Worm (Caenorhabditis elegans) whole organism, L2 larva: ENCODE data around the gene panl-3.
A peak's percentile ranks its signal among the peaks of the same experiment; 100 is the strongest.

Source experiments
- C34F6.9 ChIP-seq: fragments of 150-350 bp; optimal IDR thresholded peaks from 2 replicates; lab custom pipeline; 2014; ENCODE audit warnings: missing biosample characterization, missing genetic modification characterization
- F13H6.1 ChIP-seq: sonication (generic microtip); optimal IDR thresholded peaks from 2 replicates; lab custom pipeline; 2016; ENCODE audit warnings: missing genetic modification characterization, missing compliant biosample characterization
- R02D3.7 ChIP-seq: fragments of 150-350 bp; optimal IDR thresholded peaks from 2 replicates; lab custom pipeline; 2014; ENCODE audit warnings: missing biosample characterization, missing genetic modification characterization
- Y55F3AM.14 ChIP-seq: fragments of 200-800 bp; sonication (Bioruptor generic); optimal IDR thresholded peaks from 2 replicates; lab custom pipeline; 2018; ENCODE audit warnings: mild to moderate bottlenecking, missing genetic modification characterization, missing compliant biosample characterization
- ZK546.5 ChIP-seq: sonication (generic microtip); optimal IDR thresholded peaks from 2 replicates; lab custom pipeline; 2017; ENCODE audit warnings: missing biosample characterization, missing genetic modification characterization
- alr-1 ChIP-seq: fragments of 150-350 bp; optimal IDR thresholded peaks from 2 replicates; lab custom pipeline; 2014; ENCODE audit warnings: missing biosample characterization, missing genetic modification characterization
- aly-2 ChIP-seq: fragments of 150-350 bp; optimal IDR thresholded peaks from 2 replicates; lab custom pipeline; 2014; ENCODE audit warnings: missing biosample characterization, missing genetic modification characterization
- ama-1 ChIP-seq: fragments of 150-350 bp; optimal IDR thresholded peaks from 2 replicates; lab custom pipeline; 2018; ENCODE audit warnings: inconsistent platforms
- blmp-1 ChIP-seq: sonication (generic microtip); optimal IDR thresholded peaks from 2 replicates; lab custom pipeline; 2017; ENCODE audit warnings: missing genetic modification characterization, mild to moderate bottlenecking, missing compliant biosample characterization, antibody characterized with exemption, moderate library complexity; ENCODE audit not compliant: insufficient read depth
- ceh-16 ChIP-seq: fragments of 150-350 bp; optimal IDR thresholded peaks from 2 replicates; lab custom pipeline; 2014; ENCODE audit warnings: missing biosample characterization, missing genetic modification characterization
- ceh-82 ChIP-seq: fragments of 150-350 bp; optimal IDR thresholded peaks from 2 replicates; lab custom pipeline; 2014; ENCODE audit warnings: missing biosample characterization, missing genetic modification characterization
- crh-2 ChIP-seq: sonication (generic microtip); optimal IDR thresholded peaks from 2 replicates; lab custom pipeline; 2017; ENCODE audit warnings: missing biosample characterization, missing genetic modification characterization
- dmd-4 ChIP-seq: sonication (generic microtip); optimal IDR thresholded peaks from 2 replicates; lab custom pipeline; 2017; ENCODE audit warnings: missing biosample characterization, missing genetic modification characterization
- elt-3 ChIP-seq: sonication (generic microtip); optimal IDR thresholded peaks from 2 replicates; lab custom pipeline; 2017; ENCODE audit warnings: missing biosample characterization, missing genetic modification characterization
- fos-1 ChIP-seq: fragments of 150-350 bp; optimal IDR thresholded peaks from 2 replicates; lab custom pipeline; 2014; ENCODE audit warnings: missing biosample characterization, missing genetic modification characterization
- gmeb-1 ChIP-seq: fragments of 150-350 bp; optimal IDR thresholded peaks from 2 replicates; lab custom pipeline; 2014; ENCODE audit warnings: missing biosample characterization, missing genetic modification characterization
- lin-11 ChIP-seq: fragments of 150-350 bp; sonication (generic microtip); optimal IDR thresholded peaks from 2 replicates; lab custom pipeline; 2014; ENCODE audit warnings: missing biosample characterization, missing genetic modification characterization, inconsistent platforms, mixed read lengths
- lin-13 ChIP-seq: fragments of 150-350 bp; optimal IDR thresholded peaks from 2 replicates; lab custom pipeline; 2014; ENCODE audit warnings: missing biosample characterization, missing genetic modification reagents, missing genetic modification characterization
- lin-39 ChIP-seq: fragments of 150-350 bp; optimal IDR thresholded peaks from 2 replicates; lab custom pipeline; 2014; ENCODE audit warnings: missing biosample characterization, missing genetic modification reagents, missing genetic modification characterization
- lsy-2 ChIP-seq, 2 experiments: fragments of 150-350 bp in 1 of 2; sonication (generic microtip) in 1 of 2; optimal IDR thresholded peaks; 2 replicates each; lab custom pipeline; 2014 to 2017; ENCODE audit warnings: missing biosample characterization in 2 of 2, missing genetic modification characterization in 2 of 2
- mab-5 ChIP-seq: fragments of 150-350 bp; optimal IDR thresholded peaks from 2 replicates; lab custom pipeline; 2014; ENCODE audit warnings: missing biosample characterization, missing genetic modification characterization
- mbf-1 ChIP-seq: sonication (generic microtip); optimal IDR thresholded peaks from 2 replicates; lab custom pipeline; 2017; ENCODE audit warnings: missing biosample characterization, missing genetic modification characterization
- mdl-1 ChIP-seq, 2 experiments: fragments of 150-350 bp in 1 of 2; sonication (generic microtip) in 1 of 2; optimal IDR thresholded peaks; 2 replicates each; lab custom pipeline; 2017; ENCODE audit warnings: missing biosample characterization in 2 of 2, missing genetic modification characterization in 2 of 2
- nhr-10 ChIP-seq: sonication (generic microtip); optimal IDR thresholded peaks from 2 replicates; lab custom pipeline; 2017; ENCODE audit warnings: missing biosample characterization, missing genetic modification characterization
- nhr-11 ChIP-seq: fragments of 150-350 bp; optimal IDR thresholded peaks from 2 replicates; lab custom pipeline; 2014; ENCODE audit warnings: missing biosample characterization, missing genetic modification characterization
- nhr-12 ChIP-seq: fragments of 150-350 bp; optimal IDR thresholded peaks from 2 replicates; lab custom pipeline; 2014; ENCODE audit warnings: missing biosample characterization, missing genetic modification characterization
- nhr-129 ChIP-seq: fragments of 150-350 bp; optimal IDR thresholded peaks from 2 replicates; lab custom pipeline; 2014; ENCODE audit warnings: missing biosample characterization, missing genetic modification characterization
- nhr-21 ChIP-seq: fragments of 150-350 bp; optimal IDR thresholded peaks from 2 replicates; lab custom pipeline; 2014; ENCODE audit warnings: missing biosample characterization, missing genetic modification characterization
- nhr-23 ChIP-seq: fragments of 150-350 bp; optimal IDR thresholded peaks from 2 replicates; lab custom pipeline; 2014; ENCODE audit warnings: missing biosample characterization, missing genetic modification reagents, missing genetic modification characterization
- nhr-237 ChIP-seq: fragments of 150-350 bp; optimal IDR thresholded peaks from 2 replicates; lab custom pipeline; 2014; ENCODE audit warnings: missing biosample characterization, missing genetic modification characterization
- nhr-25 ChIP-seq: fragments of 150-350 bp; sonication (generic microtip); optimal IDR thresholded peaks from 3 replicates; lab custom pipeline; 2014; ENCODE audit warnings: missing biosample characterization, missing genetic modification characterization
- nhr-6 ChIP-seq: fragments of 150-350 bp; optimal IDR thresholded peaks from 2 replicates; lab custom pipeline; 2014; ENCODE audit warnings: missing biosample characterization, missing genetic modification characterization
- nhr-77 ChIP-seq: fragments of 150-350 bp; optimal IDR thresholded peaks from 2 replicates; lab custom pipeline; 2014; ENCODE audit warnings: missing biosample characterization, missing genetic modification characterization
- peb-1 ChIP-seq: fragments of 150-350 bp; optimal IDR thresholded peaks from 2 replicates; lab custom pipeline; 2014; ENCODE audit warnings: missing biosample characterization, missing genetic modification characterization
- sem-4 ChIP-seq: fragments of 150-350 bp; optimal IDR thresholded peaks from 2 replicates; lab custom pipeline; 2014; ENCODE audit warnings: missing biosample characterization, missing genetic modification reagents, missing genetic modification characterization
- skn-1 ChIP-seq: sonication (generic microtip); optimal IDR thresholded peaks from 2 replicates; lab custom pipeline; 2017; ENCODE audit warnings: missing biosample characterization, missing genetic modification characterization
- sma-3 ChIP-seq: sonication (generic microtip); optimal IDR thresholded peaks from 2 replicates; lab custom pipeline; 2016; ENCODE audit warnings: missing genetic modification reagents, missing genetic modification characterization, missing compliant biosample characterization
- unc-39 ChIP-seq: fragments of 150-350 bp; optimal IDR thresholded peaks from 2 replicates; lab custom pipeline; 2014; ENCODE audit warnings: missing biosample characterization, missing genetic modification characterization
- unc-55 ChIP-seq: fragments of 150-350 bp; sonication (generic microtip); optimal IDR thresholded peaks from 3 replicates; lab custom pipeline; 2014; ENCODE audit warnings: missing biosample characterization, missing genetic modification reagents, missing genetic modification characterization
- unc-62 ChIP-seq: fragments of 150-350 bp; optimal IDR thresholded peaks from 2 replicates; lab custom pipeline; 2014; ENCODE audit warnings: missing biosample characterization, missing genetic modification reagents, missing genetic modification characterization
- zag-1 ChIP-seq: fragments of 150-350 bp; optimal IDR thresholded peaks from 2 replicates; lab custom pipeline; 2014; ENCODE audit warnings: missing biosample characterization, missing genetic modification characterization
- ztf-1 ChIP-seq: fragments of 200-800 bp; sonication (Bioruptor generic); conservative IDR thresholded peaks from 2 replicates; pipeline ENCODE4 v1.3.6; 2022; ENCODE audit warnings: missing genetic modification characterization, missing compliant biosample characterization
- ztf-11 ChIP-seq: sonication (generic microtip); optimal IDR thresholded peaks from 2 replicates; lab custom pipeline; 2017; ENCODE audit warnings: missing biosample characterization, missing genetic modification characterization

Gene panl-3

ce11 chrIII:9817894-9818293, 962 bp upstream of the panl-3 start:
- TF ChIP-seq skn-1 (tag; lab: Kevin White, UChicago) (no peak), peb-1 (no peak), ceh-16 (tag; lab: Kevin White, UChicago) (no peak), ceh-82 (tag; lab: Kevin White, UChicago) (no peak), nhr-77 (tag; lab: Kevin White, UChicago) (no peak), R02D3.7 (no peak), lsy-2 (tag; optimal IDR thresholded peaks at IDR 0.05; lab: Kevin White, UChicago) (peak in 1 of 2 experiments; percentile 70)

DNA sequence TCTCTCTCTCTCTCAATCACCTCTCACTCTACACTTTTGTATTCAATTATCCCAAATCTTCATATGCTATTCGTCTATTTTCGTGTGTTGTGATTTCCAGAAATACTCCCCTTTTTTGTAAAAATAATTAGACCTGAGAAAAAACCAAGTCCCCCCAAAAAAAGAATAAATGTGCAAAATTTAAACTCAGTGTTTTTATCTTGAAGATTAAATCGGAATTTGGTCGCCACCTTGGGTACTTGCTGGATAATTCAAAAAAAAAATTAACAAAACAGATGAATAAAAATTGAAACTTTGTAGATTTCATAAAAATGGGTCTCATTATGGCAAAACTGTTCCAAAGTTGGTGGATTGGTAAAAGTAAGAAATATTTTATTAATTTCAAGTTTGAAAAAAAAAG, 4.1 kb downstream of the panl-3 start, which contains the start of gene arl-5:
Gene arl-5 (plus strand): TSS at position 301 of the 400 bp plus-strand sequence.
- TF ChIP-seq ama-1 (lab: Kevin White, UChicago) = no peak
- TF ChIP-seq mbf-1 (tag; lab: Kevin White, UChicago) = no peak
- no peak for TF ChIP-seq dmd-4 (tag; lab: Kevin White, UChicago)
- TF ChIP-seq nhr-21 (tag; lab: Kevin White, UChicago) = no peak
- no peak for TF ChIP-seq R02D3.7
- no peak for TF ChIP-seq unc-39 (tag; lab: Kevin White, UChicago)
- no peak for TF ChIP-seq unc-55 (GFP tag; lab: Kevin White, UChicago)
- TF ChIP-seq mdl-1 (tag; optimal IDR thresholded peaks at IDR 0.05; lab: Kevin White, UChicago) = no peak
- TF ChIP-seq nhr-129 (tag; lab: Kevin White, UChicago) = no peak
- no peak for TF ChIP-seq F13H6.1 (tag; lab: Kevin White, UChicago)
- no peak for TF ChIP-seq ZK546.5 (tag; lab: Kevin White, UChicago)
- no peak for TF ChIP-seq blmp-1 (tag; lab: Kevin White, UChicago)
- TF ChIP-seq alr-1 (tag; lab: Kevin White, UChicago) = no peak
- TF ChIP-seq crh-2 (tag; lab: Kevin White, UChicago) = no peak

DNA sequence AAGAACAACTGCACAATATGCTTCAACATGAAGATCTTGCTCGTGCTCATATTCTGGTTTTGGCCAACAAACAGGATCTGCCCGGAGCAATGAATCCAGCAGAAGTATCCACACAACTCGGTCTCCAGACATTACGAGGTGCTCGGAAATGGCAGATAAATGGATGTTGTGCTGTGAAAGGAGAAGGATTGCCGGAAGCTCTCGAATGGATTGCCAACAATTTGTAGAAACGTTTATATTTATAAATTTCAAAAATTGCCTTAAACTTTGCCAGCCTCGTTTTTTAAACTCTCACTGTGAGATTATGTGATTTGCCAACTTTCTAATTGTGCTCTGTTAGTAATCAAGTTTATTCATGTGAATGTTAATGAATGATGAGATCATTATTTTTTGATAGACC, 4.9 kb downstream of the panl-3 start:
- no peak for TF ChIP-seq lin-13 (GFP tag; lab: Kevin White, UChicago)
- no peak for TF ChIP-seq lsy-2 (tag; optimal IDR thresholded peaks at IDR 0.05; lab: Kevin White, UChicago)
- TF ChIP-seq nhr-12 (tag; lab: Kevin White, UChicago) = no peak
- TF ChIP-seq unc-55 (GFP tag; lab: Kevin White, UChicago) = no peak
- TF ChIP-seq sem-4 = no peak
- no peak for TF ChIP-seq nhr-11
- TF ChIP-seq lin-39 = no peak
- TF ChIP-seq ztf-1 = no peak
- no peak for TF ChIP-seq ama-1 (lab: Kevin White, UChicago)
- TF ChIP-seq nhr-129 (tag; lab: Kevin White, UChicago) = no peak
- no peak for TF ChIP-seq peb-1
- no peak for TF ChIP-seq gmeb-1 (tag; lab: Kevin White, UChicago)
- no peak for TF ChIP-seq elt-3 (tag; lab: Kevin White, UChicago)
- TF ChIP-seq crh-2 (tag; lab: Kevin White, UChicago) = no peak
- TF ChIP-seq aly-2 (tag; lab: Kevin White, UChicago) = no peak

ce11 chrIII:9824330-9824934, 5.6 kb downstream of the panl-3 start, which contains the start of gene lin-52:
lin-52 (minus strand) TSS chrIII:9824750.
- TF ChIP-seq nhr-77 (tag; lab: Kevin White, UChicago) (no peak), mdl-1 (tag; optimal IDR thresholded peaks at IDR 0.05; lab: Kevin White, UChicago) (no peak), lin-13 (GFP tag; lab: Kevin White, UChicago) (peak; percentile 11), unc-55 (GFP tag; lab: Kevin White, UChicago) (no peak), fos-1 (tag; lab: Kevin White, UChicago) (no peak), zag-1 (no peak), lin-11 (no peak), alr-1 (tag; lab: Kevin White, UChicago) (no peak), C34F6.9 (tag; lab: Kevin White, UChicago) (no peak), gmeb-1 (tag; lab: Kevin White, UChicago) (no peak), blmp-1 (tag; lab: Kevin White, UChicago) (no peak), unc-62 (no peak), lin-39 (no peak), nhr-237 (tag; lab: Kevin White, UChicago) (no peak), lsy-2 (tag; optimal IDR thresholded peaks at IDR 0.05; lab: Kevin White, UChicago) (peak in 1 of 2 experiments; percentile 32), sma-3 (GFP tag; lab: Kevin White, UChicago) (peak; percentile 40), nhr-11 (no peak), Y55F3AM.14 (GFP tag; lab: Kevin White, UChicago) (no peak), ztf-1 (no peak), dmd-4 (tag; lab: Kevin White, UChicago) (no peak), skn-1 (tag; lab: Kevin White, UChicago) (no peak), nhr-25 (peak; percentile 2), nhr-12 (tag; lab: Kevin White, UChicago) (no peak), nhr-129 (tag; lab: Kevin White, UChicago) (no peak), nhr-6 (tag; lab: Kevin White, UChicago) (no peak), elt-3 (tag; lab: Kevin White, UChicago) (no peak), peb-1 (no peak), crh-2 (tag; lab: Kevin White, UChicago) (peak; percentile 18), ama-1 (lab: Kevin White, UChicago) (peak; percentile 67), mbf-1 (tag; lab: Kevin White, UChicago) (no peak), ztf-11 (no peak), ceh-82 (tag; lab: Kevin White, UChicago) (no peak), sem-4 (no peak), mab-5 (tag; lab: Kevin White, UChicago) (no peak), aly-2 (tag; lab: Kevin White, UChicago) (no peak), F13H6.1 (tag; lab: Kevin White, UChicago) (no peak), R02D3.7 (no peak), nhr-10 (tag; lab: Kevin White, UChicago) (no peak), nhr-23 (tag; lab: Kevin White, UChicago) (no peak)
